Worm (Caenorhabditis elegans) whole organism, L4 larva: ENCODE data around the gene F36D4.6.

ENCODE experiments used
- F26F4.8 ChIP-seq: fragments of 200-800 bp; sonication (Bioruptor generic); conservative IDR thresholded peaks from 2 replicates; pipeline ENCODE4 v1.3.6; 2022; ENCODE audit warnings: missing genetic modification characterization, missing compliant biosample characterization
- F49E8.2 ChIP-seq: sonication (generic microtip); optimal IDR thresholded peaks from 2 replicates; lab custom pipeline; 2016; ENCODE audit warnings: missing compliant biosample characterization, mild to moderate bottlenecking, missing genetic modification characterization, borderline replicate concordance
- T20F7.1 ChIP-seq: fragments of 200-800 bp; sonication (Bioruptor generic); optimal IDR thresholded peaks from 2 replicates; lab custom pipeline; 2018; ENCODE audit warnings: mild to moderate bottlenecking, missing genetic modification characterization, missing compliant biosample characterization
- ZK337.2 ChIP-seq: fragments of 200-800 bp; sonication (Bioruptor generic); IDR thresholded peaks from 2 replicates; pipeline ENCODE4 v1.3.6; 2022; ENCODE audit warnings: missing genetic modification reagents, missing genetic modification characterization, missing compliant biosample characterization
- ZK546.5 ChIP-seq, 2 experiments: sonication (generic microtip); optimal IDR thresholded peaks; 2 replicates each; lab custom pipeline; 2017; ENCODE audit warnings: missing biosample characterization in 2 of 2, missing genetic modification characterization in 2 of 2
- aha-1 ChIP-seq: fragments of 150-350 bp; peaks from one replicate; lab custom pipeline; 2014; ENCODE audit warnings: missing biosample characterization, missing genetic modification characterization
- attf-4 ChIP-seq: sonication (generic microtip); optimal IDR thresholded peaks from 3 replicates; lab custom pipeline; 2017; ENCODE audit warnings: missing biosample characterization, missing genetic modification characterization
- ceh-32 ChIP-seq: sonication (generic microtip); optimal IDR thresholded peaks from 2 replicates; lab custom pipeline; 2016; ENCODE audit warnings: mild to moderate bottlenecking, missing genetic modification characterization, missing compliant biosample characterization; ENCODE audit not compliant: poor library complexity
- ceh-62 ChIP-seq: sonication (generic microtip); optimal IDR thresholded peaks from 2 replicates; lab custom pipeline; 2017; ENCODE audit warnings: missing biosample characterization, missing genetic modification characterization
- ceh-82 ChIP-seq: sonication (generic microtip); optimal IDR thresholded peaks from 2 replicates; lab custom pipeline; 2017; ENCODE audit warnings: missing biosample characterization, missing genetic modification characterization
- cey-2 ChIP-seq: sonication (generic microtip); optimal IDR thresholded peaks from 3 replicates; lab custom pipeline; 2017; ENCODE audit warnings: missing genetic modification characterization, mild to moderate bottlenecking, missing compliant biosample characterization, antibody characterized with exemption, borderline replicate concordance; ENCODE audit not compliant: insufficient read depth
- daf-12 ChIP-seq: fragments of 150-350 bp; optimal IDR thresholded peaks from 2 replicates; lab custom pipeline; 2014; ENCODE audit warnings: missing biosample characterization, missing genetic modification reagents, missing genetic modification characterization
- daf-19 ChIP-seq: fragments of 200-800 bp; sonication (Bioruptor generic); conservative IDR thresholded peaks from 2 replicates; pipeline ENCODE4 v1.3.6; 2022; ENCODE audit warnings: missing genetic modification characterization, missing compliant biosample characterization
- dve-1 ChIP-seq: sonication (generic microtip); optimal IDR thresholded peaks from 2 replicates; lab custom pipeline; 2017; ENCODE audit warnings: antibody characterized with exemption, mild to moderate bottlenecking, missing genetic modification characterization, missing compliant biosample characterization; ENCODE audit not compliant: insufficient read depth
- fos-1 ChIP-seq: fragments of 150-350 bp; optimal IDR thresholded peaks from 2 replicates; lab custom pipeline; 2014; ENCODE audit warnings: missing biosample characterization, missing genetic modification characterization
- hif-1 ChIP-seq, 2 experiments: sonication (generic microtip); optimal IDR thresholded peaks; 2 replicates each; lab custom pipeline; 2016 to 2017; ENCODE audit warnings: missing compliant biosample characterization in 2 of 2, missing genetic modification characterization in 2 of 2, missing genetic modification reagents in 2 of 2, missing genotype in 2 of 2, mild to moderate bottlenecking in 1 of 2
- hmg-1.1 ChIP-seq: fragments of 200-800 bp; sonication (Bioruptor generic); IDR thresholded peaks from 2 replicates; pipeline ENCODE4 v1.3.6; 2022; ENCODE audit warnings: missing genetic modification reagents, missing genetic modification characterization, missing compliant biosample characterization
- lin-1 ChIP-seq: fragments of 200-800 bp; sonication (Bioruptor generic); IDR thresholded peaks from 2 replicates; pipeline ENCODE4 v1.3.6; 2022; ENCODE audit warnings: missing genetic modification reagents, missing genetic modification characterization, missing compliant biosample characterization
- lin-15B ChIP-seq: fragments of 150-350 bp; sonication (generic microtip); optimal IDR thresholded peaks from 3 replicates; lab custom pipeline; 2014; ENCODE audit warnings: missing biosample characterization, missing genetic modification characterization
- lin-29 ChIP-seq: fragments of 200-800 bp; sonication (Bioruptor generic); IDR thresholded peaks from 2 replicates; pipeline ENCODE4 v1.3.6; 2022; ENCODE audit warnings: missing genetic modification reagents, missing genetic modification characterization, missing compliant biosample characterization
- lsy-2 ChIP-seq, 2 experiments: fragments of 150-350 bp in 1 of 2; sonication (generic microtip) in 1 of 2; optimal IDR thresholded peaks; 2 replicates each; lab custom pipeline; 2014 to 2017; ENCODE audit warnings: missing biosample characterization in 2 of 2, missing genetic modification characterization in 2 of 2
- madf-9 ChIP-seq: fragments of 200-800 bp; sonication (Bioruptor generic); conservative IDR thresholded peaks from 2 replicates; pipeline ENCODE4 v1.3.6; 2022; ENCODE audit warnings: missing genetic modification reagents, missing genetic modification characterization, missing compliant biosample characterization
- mep-1 ChIP-seq: fragments of 150-350 bp; sonication (generic microtip); optimal IDR thresholded peaks from 3 replicates; lab custom pipeline; 2014; ENCODE audit warnings: missing biosample characterization, missing genetic modification characterization
- mes-2 ChIP-seq: sonication (generic microtip); optimal IDR thresholded peaks from 2 replicates; lab custom pipeline; 2016; ENCODE audit warnings: missing genotype, mild to moderate bottlenecking, missing genetic modification characterization, missing compliant biosample characterization; ENCODE audit not compliant: poor library complexity, severe bottlenecking
- mxl-2 ChIP-seq: fragments of 200-800 bp; sonication (Bioruptor generic); conservative IDR thresholded peaks from 2 replicates; pipeline ENCODE4 v1.3.6; 2022; ENCODE audit warnings: missing genetic modification reagents, missing genetic modification characterization, missing compliant biosample characterization
- mxl-3 ChIP-seq: fragments of 200-800 bp; sonication (Bioruptor generic); optimal IDR thresholded peaks from 2 replicates; lab custom pipeline; 2018; ENCODE audit warnings: mild to moderate bottlenecking, missing genetic modification characterization, missing compliant biosample characterization
- nhr-102 ChIP-seq: sonication (generic microtip); optimal IDR thresholded peaks from 2 replicates; lab custom pipeline; 2016; ENCODE audit warnings: mild to moderate bottlenecking, missing genetic modification characterization, moderate library complexity, missing compliant biosample characterization
- nhr-11 ChIP-seq: fragments of 150-350 bp; optimal IDR thresholded peaks from 2 replicates; lab custom pipeline; 2014; ENCODE audit warnings: missing biosample characterization, missing genetic modification characterization
- nhr-111 ChIP-seq: fragments of 200-800 bp; sonication (Bioruptor generic); optimal IDR thresholded peaks from 2 replicates; lab custom pipeline; 2018; ENCODE audit warnings: mild to moderate bottlenecking, missing genetic modification characterization, missing compliant biosample characterization
- nhr-28 ChIP-seq: fragments of 150-350 bp; optimal IDR thresholded peaks from 2 replicates; lab custom pipeline; 2014; ENCODE audit warnings: missing biosample characterization, missing genetic modification characterization
- nhr-42 ChIP-seq: fragments of 200-800 bp; sonication (Bioruptor generic); IDR thresholded peaks from 2 replicates; pipeline ENCODE4 v1.3.6; 2022; ENCODE audit warnings: missing genetic modification characterization, missing compliant biosample characterization
- pqm-1 ChIP-seq: sonication (generic microtip); optimal IDR thresholded peaks from 2 replicates; lab custom pipeline; 2017; ENCODE audit warnings: missing biosample characterization, missing genetic modification characterization
- sdz-12 ChIP-seq: fragments of 200-800 bp; sonication (Bioruptor generic); optimal IDR thresholded peaks from 2 replicates; lab custom pipeline; 2018; ENCODE audit warnings: mild to moderate bottlenecking, missing genetic modification characterization, missing compliant biosample characterization
- set-16 ChIP-seq: fragments of 200-800 bp; sonication (Bioruptor generic); IDR thresholded peaks from 2 replicates; pipeline ENCODE4 v1.3.6; 2022; ENCODE audit warnings: missing genetic modification reagents, missing genetic modification characterization, missing compliant biosample characterization
- snpc-4 ChIP-seq: fragments of 150-350 bp; optimal IDR thresholded peaks from 2 replicates; lab custom pipeline; 2014; ENCODE audit warnings: missing biosample characterization, missing genetic modification characterization
- tag-97 ChIP-seq: fragments of 200-800 bp; sonication (Bioruptor generic); IDR thresholded peaks from 2 replicates; pipeline ENCODE4 v1.3.6; 2022; ENCODE audit warnings: missing genetic modification characterization, missing compliant biosample characterization
- unc-130 ChIP-seq: sonication (generic microtip); optimal IDR thresholded peaks from 2 replicates; lab custom pipeline; 2016; ENCODE audit warnings: missing genetic modification reagents, missing genetic modification characterization, missing compliant biosample characterization
- unc-39 ChIP-seq: sonication (generic microtip); optimal IDR thresholded peaks from 2 replicates; lab custom pipeline; 2017; ENCODE audit warnings: missing biosample characterization, missing genetic modification characterization
- unc-62 ChIP-seq, 3 experiments: fragments of 150-350 bp in 1 of 3; sonication (generic microtip); optimal IDR thresholded peaks in 2 of 3; peaks in 1 of 3; 1 replicate in 1 of 3; 2 replicates in 2 of 3; lab custom pipeline; 2014 to 2017; ENCODE audit warnings: missing biosample characterization in 3 of 3, missing genetic modification characterization in 3 of 3, missing genetic modification reagents in 3 of 3, missing genotype in 1 of 3
- zag-1 ChIP-seq: fragments of 150-350 bp; optimal IDR thresholded peaks from 2 replicates; lab custom pipeline; 2014; ENCODE audit warnings: missing biosample characterization, missing genetic modification characterization
- zfp-2 ChIP-seq: sonication (generic microtip); optimal IDR thresholded peaks from 2 replicates; lab custom pipeline; 2016; ENCODE audit warnings: mild to moderate bottlenecking, missing genetic modification characterization, missing compliant biosample characterization

Gene F36D4.6

ce11 chrV:9424514-9424913 lies 2.5 kb downstream of the F36D4.6 start (continued):
- TF ChIP-seq unc-62 (GFP tag; optimal IDR thresholded peaks at IDR 0.05 in 1 of 2; lab: Kevin White, UChicago): no peak
- TF ChIP-seq unc-62 (tag; optimal IDR thresholded peaks at IDR 0.05; lab: Kevin White, UChicago): no peak
- no peak for TF ChIP-seq nhr-42 (GFP tag; lab: Robert Waterston, UW)
- no peak for TF ChIP-seq ceh-82
- no peak for TF ChIP-seq lin-1 (GFP tag; lab: Robert Waterston, UW)
- no peak for TF ChIP-seq lin-15B (tag; lab: Kevin White, UChicago)
- TF ChIP-seq mxl-3 (GFP tag; lab: Kevin White, UChicago): peak; percentile 81
- TF ChIP-seq dve-1 (tag; lab: Kevin White, UChicago): peak; percentile 57
- no peak for TF ChIP-seq unc-130 (GFP tag; lab: Kevin White, UChicago)
- no peak for TF ChIP-seq zfp-2
- no peak for TF ChIP-seq mxl-2

- TF ChIP-seq cey-2 (no peak), snpc-4 (tag; lab: Kevin White, UChicago) (no peak), ZK546.5 (tag; optimal IDR thresholded peaks at IDR 0.05; lab: Kevin White, UChicago) (no peak), ceh-32 (tag; lab: Kevin White, UChicago) (no peak), F49E8.2 (tag; lab: Kevin White, UChicago) (no peak), lsy-2 (tag; optimal IDR thresholded peaks at IDR 0.05; lab: Kevin White, UChicago) (no peak), nhr-28 (tag; lab: Kevin White, UChicago) (no peak), unc-39 (no peak), T20F7.1 (GFP tag; lab: Kevin White, UChicago) (no peak), aha-1 (no peak), tag-97 (no peak), ZK337.2 (GFP tag; lab: Robert Waterston, UW) (no peak), lin-29 (GFP tag; lab: Robert Waterston, UW) (no peak), hmg-1.1 (GFP tag; lab: Robert Waterston, UW) (no peak), nhr-111 (GFP tag; lab: Kevin White, UChicago) (no peak), lin-15B (tag; lab: Kevin White, UChicago) (no peak), fos-1 (tag; lab: Kevin White, UChicago) (no peak), nhr-11 (tag; lab: Kevin White, UChicago) (no peak), pqm-1 (tag; lab: Kevin White, UChicago) (no peak)
Measured at ce11 chrV:9423539-9423938, 3.4 kb downstream of the F36D4.6 start.

- TF ChIP-seq F26F4.8 (GFP tag; lab: Robert Waterston, UW) (no peak), hif-1 (tag; optimal IDR thresholded peaks at IDR 0.05; lab: Kevin White, UChicago) (no peak), ceh-62 (tag; lab: Kevin White, UChicago) (no peak), mes-2 (tag; lab: Kevin White, UChicago) (peak; percentile 12), nhr-42 (GFP tag; lab: Robert Waterston, UW) (no peak), lin-1 (GFP tag; lab: Robert Waterston, UW) (no peak), nhr-102 (tag; lab: Kevin White, UChicago) (no peak), attf-4 (tag; lab: Kevin White, UChicago) (no peak), zag-1 (tag; lab: Kevin White, UChicago) (no peak), daf-19 (no peak), daf-12 (no peak), mep-1 (tag; lab: Kevin White, UChicago) (no peak), sdz-12 (GFP tag; lab: Kevin White, UChicago) (no peak), set-16 (GFP tag; lab: Robert Waterston, UW) (peak; percentile 25; the same call in 1 of the 2 replicates), madf-9 (GFP tag; lab: Robert Waterston, UW) (peak; percentile 44; the same call in 1 of the 2 replicates), aha-1 (peak; percentile 81)
- TF ChIP-seq, all 104 proteins: peak for 4
Measured at ce11 chrV:9422745-9423144, 4.2 kb downstream of the F36D4.6 start.
